Worm (Caenorhabditis elegans): ENCODE measurements around the gene gcy-5.

Gene gcy-5

DNA sequence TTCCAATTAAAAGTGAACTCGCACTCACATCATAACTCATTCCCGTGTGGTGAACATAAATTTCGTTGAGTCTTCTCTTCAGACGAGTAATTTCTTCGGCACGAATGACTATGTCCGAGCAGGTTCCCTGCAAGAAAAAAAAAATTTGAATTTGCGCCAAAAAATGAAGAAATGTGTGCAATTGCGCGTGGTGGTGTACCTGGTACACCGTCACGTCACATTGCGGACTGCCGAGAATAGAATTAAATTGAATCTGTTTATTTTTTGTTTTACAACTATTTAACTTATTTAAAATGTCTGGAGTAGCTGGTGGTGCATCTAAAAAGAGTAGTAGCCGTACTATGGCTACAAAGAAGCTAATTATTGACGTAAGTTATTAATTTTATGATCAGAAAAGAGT lies 15.1 kb downstream of the gcy-5 start, which contains the start of gene mdt-22:
TSS of gene mdt-22 (plus strand) at position 263 of the 400 bp plus-strand sequence.
- no peak for TF ChIP-seq ceh-9 (tag; optimal IDR thresholded peaks at IDR 0.05)
- TF ChIP-seq T23F11.4 (GFP tag; optimal IDR thresholded peaks at IDR 0.05) = no peak
- no peak for TF ChIP-seq pax-1 (tag; optimal IDR thresholded peaks at IDR 0.05)
- no peak for TF ChIP-seq F13H6.1 (tag; optimal IDR thresholded peaks at IDR 0.05)
- TF ChIP-seq sox-4 (tag; optimal IDR thresholded peaks at IDR 0.05) = peak; percentile 3
- no peak for TF ChIP-seq elt-4 (tag; optimal IDR thresholded peaks at IDR 0.05)
- TF ChIP-seq dmd-4 (tag; optimal IDR thresholded peaks at IDR 0.05; ENCODE audit: borderline replicate concordance) = no peak
- TF ChIP-seq nhr-11 (tag; optimal IDR thresholded peaks at IDR 0.05) = no peak
- TF ChIP-seq unc-55 (GFP tag; optimal IDR thresholded peaks at IDR 0.05) = no peak
- TF ChIP-seq ceh-34 (tag; optimal IDR thresholded peaks at IDR 0.05) = peak; percentile 35
- TF ChIP-seq eyg-1 (tag; optimal IDR thresholded peaks at IDR 0.05) = no peak
- no peak for TF ChIP-seq mec-3 (tag; optimal IDR thresholded peaks at IDR 0.05; ENCODE audit: borderline replicate concordance)
- peak; percentile 10 for TF ChIP-seq ceh-31 (tag; optimal IDR thresholded peaks at IDR 0.05)
- no peak for TF ChIP-seq npax-4 (tag; optimal IDR thresholded peaks at IDR 0.05)
- no peak for TF ChIP-seq fkh-10 (GFP tag; optimal IDR thresholded peaks at IDR 0.05)
- peak; percentile 83 for TF ChIP-seq unc-42 (tag; optimal IDR thresholded peaks at IDR 0.05)
- TF ChIP-seq ceh-14 (tag; optimal IDR thresholded peaks at IDR 0.05) = peak; percentile 64
- no peak for TF ChIP-seq syd-9 (tag; optimal IDR thresholded peaks at IDR 0.05)
- TF ChIP-seq C08G9.2 (tag; optimal IDR thresholded peaks at IDR 0.05) = peak; percentile 38
- no peak for TF ChIP-seq lim-6 (tag; optimal IDR thresholded peaks at IDR 0.05)
- no peak for TF ChIP-seq pros-1 (tag; optimal IDR thresholded peaks at IDR 0.05)
- TF ChIP-seq C38D4.7 (GFP tag; optimal IDR thresholded peaks at IDR 0.05) = no peak
- no peak for TF ChIP-seq ttx-3 (tag; optimal IDR thresholded peaks at IDR 0.05)
- TF ChIP-seq ref-2 (tag; optimal IDR thresholded peaks at IDR 0.05) = peak; percentile 51
- peak; percentile 62 for TF ChIP-seq tbx-2 (tag; optimal IDR thresholded peaks at IDR 0.05)
- peak; percentile 4 for TF ChIP-seq ceh-2 (tag; optimal IDR thresholded peaks at IDR 0.05)
- no peak for TF ChIP-seq ceh-45 (GFP tag; IDR thresholded peaks at IDR 0.05)
- no peak for TF ChIP-seq hlh-30 (tag; optimal IDR thresholded peaks at IDR 0.05; ENCODE audit: insufficient read depth)
- TF ChIP-seq hlh-8 (tag; optimal IDR thresholded peaks at IDR 0.05) = no peak
- TF ChIP-seq elt-2 (tag; optimal IDR thresholded peaks at IDR 0.05) = peak; percentile 22
- no peak for TF ChIP-seq hlh-15 (tag; optimal IDR thresholded peaks at IDR 0.05)
- TF ChIP-seq ceh-30 (tag; optimal IDR thresholded peaks at IDR 0.05) = peak; percentile 34
- TF ChIP-seq ceh-24 (tag; optimal IDR thresholded peaks at IDR 0.05) = peak; percentile 9
- TF ChIP-seq ceh-48 (tag; optimal IDR thresholded peaks at IDR 0.05) = peak; percentile 7
- TF ChIP-seq ceh-6 (GFP tag; optimal IDR thresholded peaks at IDR 0.05) = no peak
- TF ChIP-seq rnt-1 (tag; optimal IDR thresholded peaks at IDR 0.05) = no peak
- TF ChIP-seq nfya-1 (tag; optimal IDR thresholded peaks at IDR 0.05) = peak; percentile 76
- TF ChIP-seq che-1 (tag; optimal IDR thresholded peaks at IDR 0.05) = no peak
- TF ChIP-seq unc-3 (GFP tag; conservative IDR thresholded peaks at IDR 0.05) = no peak; the same call in 1 of the 2 replicates
- no peak for TF ChIP-seq unc-3 (tag; optimal IDR thresholded peaks at IDR 0.05)
- TF ChIP-seq nhr-232 (tag; optimal IDR thresholded peaks at IDR 0.05) = no peak
- TF ChIP-seq tbx-7 (tag; optimal IDR thresholded peaks at IDR 0.05) = no peak
- TF ChIP-seq ceh-22 (tag; optimal IDR thresholded peaks at IDR 0.05) = no peak
- TF ChIP-seq zip-5 (tag; optimal IDR thresholded peaks at IDR 0.05) = no peak
- TF ChIP-seq fax-1 (tag; optimal IDR thresholded peaks at IDR 0.05) = no peak
- no peak for TF ChIP-seq pha-4 (tag; optimal IDR thresholded peaks at IDR 0.05)
- TF ChIP-seq K09A11.1 (tag; optimal IDR thresholded peaks at IDR 0.05; ENCODE audit: insufficient read depth) = no peak
- peak; percentile 45 for TF ChIP-seq ceh-18 (tag; optimal IDR thresholded peaks at IDR 0.05)
- TF ChIP-seq madf-2 (tag; optimal IDR thresholded peaks at IDR 0.05) = no peak
- no peak for TF ChIP-seq Y22D7AL.16 (tag; optimal IDR thresholded peaks at IDR 0.05)
- TF ChIP-seq hlh-6 (tag; optimal IDR thresholded peaks at IDR 0.05) = no peak
- TF ChIP-seq ahr-1 (tag; optimal IDR thresholded peaks at IDR 0.05) = no peak
- peak; percentile 13 for TF ChIP-seq pha-2 (tag; optimal IDR thresholded peaks at IDR 0.05)
- no peak for TF ChIP-seq ceh-19 (GFP tag; optimal IDR thresholded peaks at IDR 0.05)
